Worm (Caenorhabditis elegans) whole organism, L4/young adult: ENCODE measurements around the gene hlh-15.

Source experiments
- W03F9.2 ChIP-seq: fragments of 150-350 bp; optimal IDR thresholded peaks from 2 replicates; lab custom pipeline; 2014; ENCODE audit warnings: missing biosample characterization, missing genetic modification characterization
- dao-5 ChIP-seq: sonication (generic microtip); optimal IDR thresholded peaks from 2 replicates; lab custom pipeline; 2016; ENCODE audit warnings: missing genotype, missing genetic modification characterization, moderate library complexity, missing compliant biosample characterization
- him-1 ChIP-seq: sonication (generic microtip); optimal IDR thresholded peaks from 2 replicates; lab custom pipeline; 2016; ENCODE audit warnings: missing genotype, missing genetic modification reagents, missing genetic modification characterization, missing compliant biosample characterization

ce11 chrX:2422123-2422522, 8.9 kb upstream of the hlh-15 start:
- TF ChIP-seq him-1 (tag; lab: Kevin White, UChicago), result no peak
- TF ChIP-seq dao-5 (tag; lab: Kevin White, UChicago), result no peak
- no peak for TF ChIP-seq W03F9.2 (tag; lab: Kevin White, UChicago)
